Worm (Caenorhabditis elegans): Measurements from ENCODE around the gene ZK899.1.
"Not testable (repeated sequence)": the region's sequence is repeated elsewhere in the genome, so short reads cannot be mapped to it uniquely, and the experiment has no call there.

The ZK899.1 gene

DNA sequence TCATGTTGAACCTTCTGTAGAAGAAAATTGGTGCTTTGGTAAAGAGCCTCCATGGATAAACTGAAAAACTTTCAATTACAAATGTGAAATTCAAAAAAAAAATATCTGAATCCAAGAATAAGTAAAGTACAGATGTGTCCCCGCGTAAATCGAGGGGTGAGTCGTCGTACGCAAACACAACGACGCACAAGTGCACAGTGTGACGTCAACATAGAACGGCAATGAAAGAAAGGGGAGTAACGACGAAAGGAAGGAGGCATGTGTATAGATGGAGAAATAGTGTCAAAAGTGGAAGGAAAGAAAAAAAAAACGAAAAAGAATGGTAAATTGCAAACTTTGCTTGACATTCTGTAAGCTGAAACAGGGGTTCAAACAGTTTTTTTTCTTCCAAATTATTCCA, 4.9 kb upstream of the ZK899.1 start, which contains the start of gene memb-1:
TSS of gene memb-1 (minus strand) at position 60 of the 400 bp plus-strand sequence.
- TF ChIP-seq W03F9.2 (tag; optimal IDR thresholded peaks at IDR 0.05) (peak; percentile 14), him-1 (tag; optimal IDR thresholded peaks at IDR 0.05) (peak; percentile 64), dao-5 (tag; optimal IDR thresholded peaks at IDR 0.05) (no peak)

DNA sequence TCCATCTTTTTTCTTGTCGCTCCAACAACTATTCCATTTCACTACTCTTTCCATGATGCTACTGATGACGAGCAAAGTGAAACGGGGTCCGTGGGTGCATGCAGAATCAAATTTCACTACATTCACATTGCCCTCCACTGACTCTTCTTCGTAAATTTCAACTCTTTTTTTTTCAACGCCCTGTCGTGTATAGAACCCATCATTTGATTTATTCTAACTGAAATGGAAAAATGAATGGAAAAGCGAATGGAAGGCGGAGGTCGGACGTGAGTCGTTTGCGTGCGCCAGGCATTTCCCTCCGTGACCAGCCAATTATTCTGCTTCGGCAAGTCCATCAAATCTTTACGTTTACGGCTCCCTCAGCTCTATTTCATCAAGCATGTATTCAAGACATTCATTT, 2.6 kb upstream of the ZK899.1 start:
- TF ChIP-seq W03F9.2 (tag; optimal IDR thresholded peaks at IDR 0.05) = no peak
- no peak for TF ChIP-seq dao-5 (tag; optimal IDR thresholded peaks at IDR 0.05)
- no peak for TF ChIP-seq him-1 (tag; optimal IDR thresholded peaks at IDR 0.05)

DNA sequence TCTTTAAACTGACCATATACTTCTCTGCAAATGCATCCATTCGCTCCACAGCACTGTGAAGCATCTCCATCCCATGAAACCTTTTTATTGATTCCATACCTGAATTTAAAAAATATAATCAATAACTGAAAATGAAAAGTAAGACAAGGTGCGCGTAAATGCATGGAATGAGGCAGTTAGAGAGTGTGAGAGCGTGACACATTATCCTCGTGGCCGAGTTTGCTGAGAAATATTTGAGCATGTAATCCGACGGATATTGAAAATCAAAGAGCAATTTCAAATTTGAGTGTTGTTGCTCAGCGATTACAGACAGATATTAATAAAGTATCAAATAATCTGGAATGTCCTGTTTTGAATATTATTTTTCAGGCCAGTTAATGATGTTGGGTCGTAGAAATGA, 2.9 kb downstream of the ZK899.1 start, which contains the start of gene ZK899.7:
TSS of gene ZK899.7 (minus strand) at position 101 of the 400 bp plus-strand sequence.
- TF ChIP-seq him-1 (tag; optimal IDR thresholded peaks at IDR 0.05) (no peak), W03F9.2 (tag; optimal IDR thresholded peaks at IDR 0.05) (no peak), dao-5 (tag; optimal IDR thresholded peaks at IDR 0.05) (no peak)

DNA sequence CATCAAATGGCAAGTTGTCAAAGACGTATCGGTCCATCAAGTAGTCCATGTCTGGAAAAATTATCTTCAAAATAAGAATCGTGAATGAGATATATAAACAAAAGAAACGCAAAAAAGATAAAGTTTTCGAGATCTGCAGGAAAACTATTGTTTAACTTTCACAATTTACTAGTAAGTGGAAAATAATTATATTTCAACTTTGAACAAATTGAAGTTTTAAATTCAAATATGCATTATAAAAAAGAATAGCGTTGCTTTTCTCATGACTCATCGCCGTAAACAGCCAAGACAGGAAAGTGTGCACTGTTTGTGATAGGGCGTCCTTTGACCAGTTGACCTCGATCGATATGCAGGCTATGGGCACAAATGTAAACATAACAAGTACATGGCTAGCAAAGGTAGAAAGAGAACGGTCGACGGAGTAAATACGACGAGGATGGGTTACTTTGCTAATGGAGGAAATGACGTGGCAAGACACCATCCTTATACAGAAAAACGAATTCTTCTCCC, 5.6 kb downstream of the ZK899.1 start, which contains the start of gene ZK899.2:
TSS of gene ZK899.2 (minus strand) at position 51 of the 510 bp plus-strand sequence.
- TF ChIP-seq dao-5 (tag; optimal IDR thresholded peaks at IDR 0.05) (no peak), him-1 (tag; optimal IDR thresholded peaks at IDR 0.05) (no peak)

- TF ChIP-seq W03F9.2 (tag; optimal IDR thresholded peaks at IDR 0.05) = no peak
These were observed 6.2 kb downstream of the ZK899.1 start, which contains the start of gene ZK899.3 for ce11 chrX:9452483-9453198. TSS of gene ZK899.3 (plus strand) at chrX:9453148.

- no peak for TF ChIP-seq W03F9.2 (tag; optimal IDR thresholded peaks at IDR 0.05)
- no peak for TF ChIP-seq dao-5 (tag; optimal IDR thresholded peaks at IDR 0.05)
- TF ChIP-seq him-1 (tag; optimal IDR thresholded peaks at IDR 0.05) = no peak
These were observed 10.1 kb downstream of the ZK899.1 start for ce11 chrX:9456579-9456978.

DNA sequence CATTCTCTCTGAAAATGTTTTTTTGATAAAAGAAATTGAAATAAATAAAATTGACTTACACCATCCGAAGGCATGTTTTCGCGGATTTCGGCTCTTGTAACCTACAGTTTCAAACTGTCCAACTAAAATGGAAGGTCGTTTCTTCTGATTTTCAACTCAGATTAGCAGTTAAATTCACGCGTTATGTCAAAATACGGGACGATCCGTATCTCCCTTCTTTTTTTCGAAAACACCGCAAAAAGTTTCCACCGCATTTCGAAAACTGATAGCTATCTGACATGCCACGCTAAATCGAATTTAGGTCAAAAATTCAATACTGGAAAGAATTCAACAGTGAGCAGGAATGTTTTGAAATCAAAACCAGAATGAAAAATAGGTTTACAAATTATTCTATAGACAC, 11.7 kb downstream of the ZK899.1 start, which contains the start of gene tba-8:
TSS of gene tba-8 (minus strand) at position 207 of the 400 bp plus-strand sequence.
- TF ChIP-seq W03F9.2 (tag; optimal IDR thresholded peaks at IDR 0.05) (no peak), him-1 (tag; optimal IDR thresholded peaks at IDR 0.05) (no peak), dao-5 (tag; optimal IDR thresholded peaks at IDR 0.05) (no peak)

ce11 chrX:9460834-9461233, 14.4 kb downstream of the ZK899.1 start, which contains the start of gene ZK899.5:
TSS of gene ZK899.5 (minus strand) at chrX:9460934.
- TF ChIP-seq him-1, W03F9.2, dao-5 (tag; optimal IDR thresholded peaks at IDR 0.05): not testable (repeated sequence)

DNA sequence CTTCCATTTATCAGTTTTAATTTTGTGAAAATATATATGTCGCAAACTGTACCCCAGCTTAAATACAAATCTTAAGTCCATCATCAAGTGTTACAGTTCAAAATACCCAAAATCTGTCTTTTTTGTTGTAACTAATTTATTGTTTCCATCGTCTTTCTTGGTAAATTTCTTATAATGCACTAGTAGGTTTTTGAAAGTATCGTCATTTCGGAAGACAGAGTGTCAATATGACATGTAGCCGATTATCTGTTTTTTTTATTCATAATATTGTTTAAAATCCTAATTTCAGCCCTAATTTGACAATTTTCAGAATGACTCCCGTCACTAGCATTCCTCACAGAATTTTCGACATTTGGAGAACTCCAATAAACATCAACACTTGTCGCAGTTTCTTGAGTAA, 16.6 kb downstream of the ZK899.1 start, which contains the start of gene ZK899.6:
TSS of gene ZK899.6 (plus strand) at position 301 of the 400 bp plus-strand sequence.
- not testable (repeated sequence) for TF ChIP-seq him-1, W03F9.2, dao-5 (tag; optimal IDR thresholded peaks at IDR 0.05)

ce11 chrX:9465722-9466132, 19.3 kb downstream of the ZK899.1 start:
- TF ChIP-seq W03F9.2 (tag; optimal IDR thresholded peaks at IDR 0.05) (peak; percentile 98), dao-5 (tag; optimal IDR thresholded peaks at IDR 0.05) (peak; percentile 94), him-1 (tag; optimal IDR thresholded peaks at IDR 0.05) (peak; percentile 100)

DNA sequence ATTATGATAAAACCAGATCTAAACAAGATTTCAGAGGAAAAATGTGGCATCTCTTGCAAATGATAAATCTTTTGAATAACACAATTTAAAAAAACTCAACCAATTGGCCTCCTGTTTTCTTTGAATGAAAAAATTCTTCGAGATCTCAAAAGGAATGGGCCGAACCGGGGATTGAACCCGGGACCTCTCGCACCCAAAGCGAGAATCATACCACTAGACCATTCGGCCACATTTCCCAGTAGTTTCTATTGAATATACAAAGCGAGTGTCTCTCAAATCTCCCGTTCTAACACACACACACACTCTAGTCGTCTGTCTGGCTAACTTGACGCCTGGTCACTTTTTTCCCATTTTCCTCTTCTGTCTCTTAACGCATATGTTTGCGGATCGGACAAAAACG, 21.1 kb downstream of the ZK899.1 start:
- TF ChIP-seq W03F9.2 (tag; optimal IDR thresholded peaks at IDR 0.05) = peak; percentile 69
- peak; percentile 86 for TF ChIP-seq him-1 (tag; optimal IDR thresholded peaks at IDR 0.05)
- peak; percentile 73 for TF ChIP-seq dao-5 (tag; optimal IDR thresholded peaks at IDR 0.05)

DNA sequence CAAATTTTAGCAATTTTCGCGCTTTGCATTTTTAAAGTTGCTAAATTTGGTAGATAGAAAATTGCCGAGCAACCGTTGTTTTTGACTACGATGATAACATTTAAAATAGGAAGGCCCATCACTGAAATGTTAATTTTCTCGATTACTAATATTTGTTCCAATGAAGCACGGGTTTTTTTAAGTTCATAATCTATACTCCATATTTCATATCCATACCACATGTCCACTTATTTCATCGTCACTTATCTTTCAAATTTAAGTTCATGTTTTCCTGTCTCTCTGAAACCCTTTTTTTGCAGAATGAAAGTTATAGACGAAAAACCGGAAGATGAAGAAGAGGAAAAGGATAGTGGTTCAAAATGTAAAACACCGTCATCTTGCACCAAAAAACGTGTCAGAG, 25.7 kb downstream of the ZK899.1 start, which contains the start of gene gap-2:
TSS of gene gap-2 (plus strand) at position 301 of the 400 bp plus-strand sequence.
- TF ChIP-seq him-1 (tag; optimal IDR thresholded peaks at IDR 0.05) (no peak), W03F9.2 (tag; optimal IDR thresholded peaks at IDR 0.05) (no peak), dao-5 (tag; optimal IDR thresholded peaks at IDR 0.05) (no peak)

DNA sequence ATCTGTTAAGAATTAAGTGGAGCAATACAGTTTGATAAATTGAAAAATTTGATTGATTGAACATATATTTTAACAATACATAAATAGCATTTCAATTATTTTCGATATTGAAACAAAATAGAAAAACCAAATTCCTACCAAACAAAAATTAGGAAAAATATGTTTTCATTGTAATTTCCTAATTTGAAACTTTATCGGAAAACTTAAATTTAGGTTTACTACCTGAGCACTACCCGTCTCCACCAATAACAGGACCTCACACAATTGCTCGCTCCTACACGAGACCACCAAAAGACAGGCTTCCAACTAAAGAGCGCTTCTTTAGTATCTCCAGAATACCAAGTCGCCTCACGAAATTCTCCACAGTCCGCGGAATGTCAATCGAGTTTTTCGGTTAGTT, 30.3 kb downstream of the ZK899.1 start:
- TF ChIP-seq him-1 (tag; optimal IDR thresholded peaks at IDR 0.05) (no peak), dao-5 (tag; optimal IDR thresholded peaks at IDR 0.05) (no peak), W03F9.2 (tag; optimal IDR thresholded peaks at IDR 0.05) (no peak)

ce11 chrX:9483754-9484153, 37.3 kb downstream of the ZK899.1 start:
- TF ChIP-seq dao-5 (tag; optimal IDR thresholded peaks at IDR 0.05) = no peak
- no peak for TF ChIP-seq him-1 (tag; optimal IDR thresholded peaks at IDR 0.05)
- TF ChIP-seq W03F9.2 (tag; optimal IDR thresholded peaks at IDR 0.05) = no peak

Measured in whole organism, L4/young adult.